Fruit fly (Drosophila melanogaster): Measurements from ENCODE around the gene IKKbeta.

- TF ChIP-seq usp (GFP tag; optimal IDR thresholded peaks at IDR 0.05) (no peak), psq (optimal IDR thresholded peaks at IDR 0.05) (no peak)
Measured at dm6 chr3R:16004015-16004414, 45.2 kb downstream of the IKKbeta start.
